Fruit fly (Drosophila melanogaster): ENCODE results near the gene Sfp93F.

DNA sequence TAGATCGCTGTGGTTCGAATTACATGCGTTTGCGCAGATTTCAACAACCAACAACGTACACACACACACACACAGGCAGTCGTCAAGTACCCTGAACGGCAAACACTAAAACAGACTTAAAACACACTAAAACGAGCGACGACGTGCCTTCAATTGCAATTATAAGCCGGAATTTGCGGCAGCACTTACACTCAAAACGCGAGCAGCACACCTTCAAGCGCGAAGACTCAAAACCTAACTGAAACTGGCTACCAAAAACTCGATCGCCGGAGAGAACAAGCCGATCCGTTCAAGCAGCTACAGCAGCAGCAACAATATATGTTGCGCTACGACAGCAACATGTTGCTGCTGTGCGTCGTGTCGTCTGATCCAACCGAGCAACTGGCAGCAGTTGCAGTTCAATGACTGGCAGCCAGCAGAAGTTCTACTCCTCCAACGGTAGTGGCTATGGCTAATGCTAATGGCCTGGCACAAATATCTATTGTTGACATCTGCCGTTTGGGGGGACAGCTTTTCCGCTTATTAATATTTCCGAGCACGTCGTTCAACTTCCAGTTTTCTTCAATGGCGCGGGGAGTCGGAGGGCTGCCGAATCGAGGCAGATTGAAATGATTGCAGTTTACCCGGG lies 46.3 kb upstream of the Sfp93F start, which contains the start of gene tsl:
- TF ChIP-seq Rel (GFP tag; optimal IDR thresholded peaks at IDR 0.05) (no peak), Rel (tag; optimal IDR thresholded peaks at IDR 0.05) (no peak), Hr78 (GFP tag; optimal IDR thresholded peaks at IDR 0.05) (no peak)

Data from whole organism, wandering third instar larva.